Fruit fly (Drosophila melanogaster): ENCODE measurements around the gene CG33783.

Gene CG33783

DNA sequence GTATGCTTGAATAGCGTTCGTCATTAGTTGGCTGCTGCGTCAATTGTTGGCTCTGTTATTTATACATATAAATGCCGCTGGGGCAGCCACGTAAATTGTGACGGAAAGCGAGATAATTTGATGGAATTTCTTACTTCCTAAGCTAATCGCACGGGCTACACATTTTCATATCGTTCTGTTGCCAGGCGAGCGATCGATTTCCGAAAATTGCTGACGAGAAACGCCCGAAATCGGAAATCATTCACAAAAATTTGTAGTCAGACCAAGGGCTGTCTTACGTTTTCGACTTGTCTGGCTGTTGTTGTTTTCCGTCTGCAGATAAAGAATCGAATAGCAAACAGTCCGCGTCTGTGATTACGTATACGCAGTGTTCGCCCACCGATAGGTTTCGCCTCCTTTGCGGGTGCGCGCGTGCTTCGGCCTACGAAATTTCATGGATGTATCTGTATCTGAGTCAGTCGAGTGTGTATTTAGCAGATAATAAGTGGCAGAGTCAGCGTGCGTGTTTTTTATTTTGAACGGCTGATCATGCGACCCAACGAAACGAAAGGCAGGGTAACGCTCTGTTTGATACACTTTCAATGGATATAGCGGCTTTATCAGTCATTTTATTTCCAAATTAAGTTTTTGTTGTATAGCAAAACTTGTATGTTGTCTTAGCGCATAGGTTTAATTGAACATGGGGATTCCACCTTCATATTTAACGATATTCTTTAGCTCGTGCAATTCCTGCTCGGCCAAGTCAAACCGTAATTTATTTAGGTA is 31.1 kb downstream of the CG33783 start (continued):
- TF ChIP-seq gsb (GFP tag; IDR thresholded peaks at IDR 0.05), result peak; percentile 55; the same call in 1 of the 2 replicates
- TF ChIP-seq scrt (GFP tag; optimal IDR thresholded peaks at IDR 0.05), result peak; percentile 21
- 0 out of 2 replicates have a peak, but pooled peaks have one; percentile 17 for TF ChIP-seq CG4730 (GFP tag; IDR thresholded peaks at IDR 0.05)
- no peak for TF ChIP-seq CG10565 (GFP tag; optimal IDR thresholded peaks at IDR 0.05)
- TF ChIP-seq btn (GFP tag; optimal IDR thresholded peaks at IDR 0.05), result no peak
- TF ChIP-seq CG9609 (GFP tag; optimal IDR thresholded peaks at IDR 0.05), result peak; percentile 49
- TF ChIP-seq seq (GFP tag; IDR thresholded peaks at IDR 0.05), result peak; percentile 39; the same call in 1 of the 2 replicates
- TF ChIP-seq gt (GFP tag; IDR thresholded peaks at IDR 0.05), result no peak
- TF ChIP-seq insv (GFP tag; optimal IDR thresholded peaks at IDR 0.05), result no peak
- peak; percentile 87 for TF ChIP-seq CG18599 (GFP tag; optimal IDR thresholded peaks at IDR 0.05)
- TF ChIP-seq toy (GFP tag; IDR thresholded peaks at IDR 0.05), result no peak
- TF ChIP-seq pfk (GFP tag; optimal IDR thresholded peaks at IDR 0.05), result peak; percentile 17
- no peak for TF ChIP-seq gce (GFP tag; IDR thresholded peaks at IDR 0.05)
- TF ChIP-seq Mad (GFP tag; optimal IDR thresholded peaks at IDR 0.05), result peak; percentile 39
- peak; percentile 44 for TF ChIP-seq Nf-YC (tag; optimal IDR thresholded peaks at IDR 0.05)
- TF ChIP-seq Blimp-1 (GFP tag; optimal IDR thresholded peaks at IDR 0.05), result peak; percentile 51
- TF ChIP-seq repo (GFP tag; optimal IDR thresholded peaks at IDR 0.05), result peak; percentile 45
- TF ChIP-seq croc (GFP tag; conservative IDR thresholded peaks at IDR 0.05), result no peak
- TF ChIP-seq Drgx (GFP tag; IDR thresholded peaks at IDR 0.05), result 0 out of 2 replicates have a peak, but pooled peaks have one; percentile 6
- TF ChIP-seq emc (GFP tag; optimal IDR thresholded peaks at IDR 0.05), result peak; percentile 50
- 0 out of 3 replicates have a peak, but pooled peaks have one; percentile 40 for TF ChIP-seq H15 (GFP tag; IDR thresholded peaks at IDR 0.05)
- TF ChIP-seq stc (GFP tag; IDR thresholded peaks at IDR 0.05), result peak; percentile 56; the same call in 1 of the 2 replicates
- TF ChIP-seq CG17568 (GFP tag; optimal IDR thresholded peaks at IDR 0.05), result peak; percentile 19
- peak; percentile 49 for TF ChIP-seq slp2 (GFP tag; optimal IDR thresholded peaks at IDR 0.05)
- no peak for TF ChIP-seq tup (GFP tag; optimal IDR thresholded peaks at IDR 0.05)
- TF ChIP-seq CG10979 (tag; optimal IDR thresholded peaks at IDR 0.05), result peak; percentile 21
- TF ChIP-seq HHEX (GFP tag; optimal IDR thresholded peaks at IDR 0.05), result peak; percentile 82
- TF ChIP-seq sisA (GFP tag; IDR thresholded peaks at IDR 0.05), result peak; percentile 45; the same call in 1 of the 2 replicates
- peak; percentile 42 for TF ChIP-seq Ets97D (GFP tag; optimal IDR thresholded peaks at IDR 0.05)
- TF ChIP-seq jigr1 (GFP tag; IDR thresholded peaks at IDR 0.05), result no peak
- peak; percentile 9 for TF ChIP-seq Bdp1 (GFP tag; optimal IDR thresholded peaks at IDR 0.05)
- TF ChIP-seq PHDP (tag; optimal IDR thresholded peaks at IDR 0.05), result peak; percentile 67
- TF ChIP-seq caup (GFP tag; optimal IDR thresholded peaks at IDR 0.05; ENCODE audit: severe bottlenecking), result peak; percentile 71
- TF ChIP-seq GATAe (GFP tag; conservative IDR thresholded peaks at IDR 0.05), result peak; percentile 20; the same call in 1 of the 2 replicates
- peak; percentile 64 for TF ChIP-seq nmo (GFP tag; optimal IDR thresholded peaks at IDR 0.05)
- TF ChIP-seq ken (GFP tag; IDR thresholded peaks at IDR 0.05), result peak; percentile 51; the same call in 1 of the 3 replicates
- peak; percentile 75 for TF ChIP-seq CG7556 (GFP tag; optimal IDR thresholded peaks at IDR 0.05)
- TF ChIP-seq CG7987 (GFP tag; optimal IDR thresholded peaks at IDR 0.05), result peak; percentile 81
- no peak for TF ChIP-seq nerfin-2 (GFP tag; IDR thresholded peaks at IDR 0.05; ENCODE audit: partially characterized antibody)
- peak; percentile 45 for TF ChIP-seq sqz (GFP tag; optimal IDR thresholded peaks at IDR 0.05)
- peak; percentile 39 for TF ChIP-seq wek (GFP tag; optimal IDR thresholded peaks at IDR 0.05)
- TF ChIP-seq Jarid2 (GFP tag; optimal IDR thresholded peaks at IDR 0.05), result peak; percentile 58
- no peak for TF ChIP-seq CG4282 (GFP tag; optimal IDR thresholded peaks at IDR 0.05)
- no peak for TF ChIP-seq tll (GFP tag; optimal IDR thresholded peaks at IDR 0.05)
- TF ChIP-seq CG9437 (GFP tag; optimal IDR thresholded peaks at IDR 0.05), result peak; percentile 69
- TF ChIP-seq unc-4 (GFP tag; IDR thresholded peaks at IDR 0.05; ENCODE audit: partially characterized antibody), result no peak
- no peak for TF ChIP-seq BEAF-32 (GFP tag; optimal IDR thresholded peaks at IDR 0.05)
- no peak for TF ChIP-seq chn (GFP tag; optimal IDR thresholded peaks at IDR 0.05)
